Worm (Caenorhabditis elegans) whole organism, mixed stage, embryonic: ENCODE data around the gene F41E6.8.

Experiments used
- lin-13 ChIP-seq: fragments of 150-350 bp; optimal IDR thresholded peaks from 2 replicates; lab custom pipeline; 2014; ENCODE audit warnings: missing biosample characterization, missing genetic modification characterization
- nhr-237 ChIP-seq: fragments of 150-350 bp; optimal IDR thresholded peaks from 2 replicates; lab custom pipeline; 2014; ENCODE audit warnings: missing biosample characterization, missing genetic modification characterization
- pha-4 ChIP-seq: fragments of 150-350 bp; optimal IDR thresholded peaks from 2 replicates; lab custom pipeline; 2018; ENCODE audit warnings: missing biosample characterization, missing genetic modification reagents, missing genetic modification characterization

DNA sequence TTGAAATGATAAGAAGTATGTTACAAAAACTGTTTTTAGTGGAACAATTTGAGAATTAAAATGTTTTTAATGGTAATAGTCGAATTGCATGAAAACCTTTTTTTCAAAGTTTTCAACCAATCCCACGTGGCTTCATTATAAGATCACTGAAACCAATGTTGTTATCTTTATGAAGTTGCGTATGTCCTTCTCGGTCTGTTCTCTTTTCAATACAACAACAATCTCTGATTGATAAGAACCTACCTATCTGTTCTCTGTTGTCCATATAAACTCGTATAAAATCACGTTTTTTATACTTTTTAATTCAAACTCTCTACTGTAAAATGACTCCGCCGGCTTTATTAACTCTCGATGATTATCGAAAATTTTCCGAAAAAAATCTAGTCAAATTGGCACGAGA lies 2.0 kb upstream of the F41E6.8 start, which contains the start of gene F41E6.5:
- TF ChIP-seq nhr-237 (tag; lab: Kevin White, UChicago) (no peak), lin-13 (no peak), pha-4 (no peak)
